Fruit fly (Drosophila melanogaster): ENCODE results near the gene CG9399.
A peak's percentile ranks its signal among the peaks of the same experiment; 100 is the strongest.

Gene CG9399

dm6 chr3R:9551659-9552435 lies 22.2 kb downstream of the CG9399 start, which contains the start of the genes mura and RnpS1 (continued):
- TF ChIP-seq CG34376 (GFP tag; optimal IDR thresholded peaks at IDR 0.05): peak; percentile 42
- peak; percentile 73 for TF ChIP-seq CG14710 (tag; optimal IDR thresholded peaks at IDR 0.05)
- peak; percentile 59 for TF ChIP-seq CG10267 (tag; optimal IDR thresholded peaks at IDR 0.05)
- TF ChIP-seq CG14014 (GFP tag; IDR thresholded peaks at IDR 0.05): no peak
- no peak for TF ChIP-seq ara (GFP tag; IDR thresholded peaks at IDR 0.05)
- TF ChIP-seq her (GFP tag; optimal IDR thresholded peaks at IDR 0.05): peak; percentile 24
- TF ChIP-seq br (optimal IDR thresholded peaks at IDR 0.05): no peak
- peak; percentile 56 for TF ChIP-seq pzg (GFP tag; optimal IDR thresholded peaks at IDR 0.05)
- TF ChIP-seq CG8281 (tag; optimal IDR thresholded peaks at IDR 0.05): no peak
- peak in 1 of 2 experiments; percentile 95 for TF ChIP-seq Hr78 (GFP tag; optimal IDR thresholded peaks at IDR 0.05)
- no peak for TF ChIP-seq C15 (GFP tag; IDR thresholded peaks at IDR 0.05)
- TF ChIP-seq sqz (GFP tag; optimal IDR thresholded peaks at IDR 0.05): peak; percentile 59
- TF ChIP-seq run (tag; optimal IDR thresholded peaks at IDR 0.05): no peak
- peak; percentile 89 for TF ChIP-seq CG9797 (GFP tag; optimal IDR thresholded peaks at IDR 0.05)
- TF ChIP-seq gem (tag; optimal IDR thresholded peaks at IDR 0.05): peak; percentile 25
- TF ChIP-seq HLH54F (GFP tag; optimal IDR thresholded peaks at IDR 0.05): no peak
- TF ChIP-seq Abd-B (GFP tag; optimal IDR thresholded peaks at IDR 0.05): no peak
- TF ChIP-seq Fer1 (GFP tag; optimal IDR thresholded peaks at IDR 0.05): peak; percentile 31
- no peak for TF ChIP-seq ro (GFP tag; IDR thresholded peaks at IDR 0.05)
- TF ChIP-seq kah (GFP tag; optimal IDR thresholded peaks at IDR 0.05): peak; percentile 53
- TF ChIP-seq Nf-YC (tag; optimal IDR thresholded peaks at IDR 0.05): peak; percentile 14
- peak; percentile 30 for TF ChIP-seq YL-1 (GFP tag; optimal IDR thresholded peaks at IDR 0.05)
- peak; percentile 25 for TF ChIP-seq CG2116 (GFP tag; optimal IDR thresholded peaks at IDR 0.05)
- TF ChIP-seq Oli (tag; optimal IDR thresholded peaks at IDR 0.05): no peak
- TF ChIP-seq gsb-n (tag; optimal IDR thresholded peaks at IDR 0.05): peak; percentile 42

dm6 chr3R:9551013-9551658 lies 22.9 kb downstream of the CG9399 start:
- no peak for TF ChIP-seq cato (GFP tag; optimal IDR thresholded peaks at IDR 0.05; ENCODE audit: borderline replicate concordance)
- peak; percentile 21 for TF ChIP-seq mam (GFP tag; optimal IDR thresholded peaks at IDR 0.05)
- peak; percentile 85 for TF ChIP-seq CG6813 (GFP tag; optimal IDR thresholded peaks at IDR 0.05)
- TF ChIP-seq CG10431 (GFP tag; optimal IDR thresholded peaks at IDR 0.05): no peak
- TF ChIP-seq CG11398 (GFP tag; optimal IDR thresholded peaks at IDR 0.05): peak; percentile 63
- no peak for TF ChIP-seq ken (GFP tag; IDR thresholded peaks at IDR 0.05)
- TF ChIP-seq ap (GFP tag; IDR thresholded peaks at IDR 0.05): no peak
- TF ChIP-seq CG11456 (GFP tag; IDR thresholded peaks at IDR 0.05): no peak
- no peak for TF ChIP-seq row (GFP tag; IDR thresholded peaks at IDR 0.05)
- TF ChIP-seq NK7.1 (GFP tag; optimal IDR thresholded peaks at IDR 0.05): no peak
- TF ChIP-seq CG6689 (GFP tag; IDR thresholded peaks at IDR 0.05): no peak
- TF ChIP-seq CG17328 (GFP tag; IDR thresholded peaks at IDR 0.05): no peak
- no peak for TF ChIP-seq CG9817 (tag; optimal IDR thresholded peaks at IDR 0.05)
- no peak for TF ChIP-seq pum (GFP tag; optimal IDR thresholded peaks at IDR 0.05)
- peak; percentile 56 for TF ChIP-seq CG4328 (GFP tag; optimal IDR thresholded peaks at IDR 0.05)
- no peak for TF ChIP-seq ab (GFP tag; optimal IDR thresholded peaks at IDR 0.05)
- TF ChIP-seq ham (GFP tag; IDR thresholded peaks at IDR 0.05): no peak
- TF ChIP-seq CG7786 (GFP tag; optimal IDR thresholded peaks at IDR 0.05): no peak
- TF ChIP-seq CG1602 (GFP tag; optimal IDR thresholded peaks at IDR 0.05): no peak
- TF ChIP-seq CG31365 (tag; optimal IDR thresholded peaks at IDR 0.05): peak; percentile 63
- TF ChIP-seq CG4360 (GFP tag; IDR thresholded peaks at IDR 0.05): no peak
- no peak for TF ChIP-seq CG12236 (GFP tag; optimal IDR thresholded peaks at IDR 0.05)
- peak; percentile 43 for TF ChIP-seq CG12659 (GFP tag; optimal IDR thresholded peaks at IDR 0.05)
- no peak for TF ChIP-seq Aef1 (GFP tag; IDR thresholded peaks at IDR 0.05)
- peak; percentile 50 for TF ChIP-seq B-H2 (GFP tag; optimal IDR thresholded peaks at IDR 0.05)
- TF ChIP-seq Oli (tag; optimal IDR thresholded peaks at IDR 0.05): no peak

Data from whole organism, embryonic.